Worm (Caenorhabditis elegans) whole organism, midembryonic: ENCODE results near the gene hen-1.

Experiments used
- klf-2 ChIP-seq: fragments of 200-800 bp; sonication (Bioruptor generic); conservative IDR thresholded peaks from 2 replicates; pipeline ENCODE4 v1.3.6; 2022; ENCODE audit warnings: missing genetic modification reagents, missing genetic modification characterization, missing compliant biosample characterization
- ref-1 ChIP-seq: fragments of 200-800 bp; sonication (Bioruptor generic); conservative IDR thresholded peaks from 2 replicates; pipeline ENCODE4 v1.3.6; 2022; ENCODE audit warnings: missing genetic modification reagents, missing genetic modification characterization, missing compliant biosample characterization
- ztf-29 ChIP-seq: fragments of 200-800 bp; sonication (Bioruptor generic); IDR thresholded peaks from 2 replicates; pipeline ENCODE4 v1.3.6; 2022; ENCODE audit warnings: missing genetic modification reagents, missing genetic modification characterization, missing compliant biosample characterization

- TF ChIP-seq ref-1 (GFP tag; lab: Robert Waterston, UW) (no peak), klf-2 (GFP tag; lab: Robert Waterston, UW) (no peak), ztf-29 (GFP tag; lab: Robert Waterston, UW) (no peak)
Observed at ce11 chrX:7153460-7153859, 36.7 kb upstream of the hen-1 start.
